Worm (Caenorhabditis elegans) whole organism, midembryonic: ENCODE measurements around the gene Y75B8A.63.

ENCODE experiments used
- T22C8.4 ChIP-seq: fragments of 200-800 bp; sonication (Bioruptor generic); IDR thresholded peaks from 2 replicates; pipeline ENCODE4 v1.3.6; 2022; ENCODE audit warnings: missing genetic modification characterization, missing compliant biosample characterization
- cog-1 ChIP-seq: sonication (generic microtip); optimal IDR thresholded peaks from 2 replicates; lab custom pipeline; 2016; ENCODE audit warnings: missing genetic modification characterization, missing compliant biosample characterization
- flt-1 ChIP-seq: fragments of 200-800 bp; sonication (Bioruptor generic); IDR thresholded peaks from 2 replicates; pipeline ENCODE4 v1.3.6; 2022; ENCODE audit warnings: missing genetic modification characterization, missing compliant biosample characterization
- klf-2 ChIP-seq: fragments of 200-800 bp; sonication (Bioruptor generic); conservative IDR thresholded peaks from 2 replicates; pipeline ENCODE4 v1.3.6; 2022; ENCODE audit warnings: missing genetic modification reagents, missing genetic modification characterization, missing compliant biosample characterization
- med-1 ChIP-seq: sonication (generic microtip); optimal IDR thresholded peaks from 2 replicates; lab custom pipeline; 2017; ENCODE audit warnings: missing genetic modification characterization, mild to moderate bottlenecking, missing compliant biosample characterization, antibody characterized with exemption, missing genetic modification reagents; ENCODE audit not compliant: insufficient read depth
- ref-1 ChIP-seq: fragments of 200-800 bp; sonication (Bioruptor generic); conservative IDR thresholded peaks from 2 replicates; pipeline ENCODE4 v1.3.6; 2022; ENCODE audit warnings: missing genetic modification reagents, missing genetic modification characterization, missing compliant biosample characterization
- tab-1 ChIP-seq: fragments of 200-800 bp; sonication (Bioruptor generic); IDR thresholded peaks from 2 replicates; pipeline ENCODE4 v1.3.6; 2022; ENCODE audit warnings: missing genetic modification characterization, missing compliant biosample characterization
- ztf-23 ChIP-seq: fragments of 200-800 bp; sonication (Bioruptor generic); IDR thresholded peaks from 2 replicates; pipeline ENCODE4 v1.3.6; 2022; ENCODE audit warnings: missing genetic modification reagents, missing genetic modification characterization, missing compliant biosample characterization
- ztf-29 ChIP-seq: fragments of 200-800 bp; sonication (Bioruptor generic); IDR thresholded peaks from 2 replicates; pipeline ENCODE4 v1.3.6; 2022; ENCODE audit warnings: missing genetic modification reagents, missing genetic modification characterization, missing compliant biosample characterization

DNA sequence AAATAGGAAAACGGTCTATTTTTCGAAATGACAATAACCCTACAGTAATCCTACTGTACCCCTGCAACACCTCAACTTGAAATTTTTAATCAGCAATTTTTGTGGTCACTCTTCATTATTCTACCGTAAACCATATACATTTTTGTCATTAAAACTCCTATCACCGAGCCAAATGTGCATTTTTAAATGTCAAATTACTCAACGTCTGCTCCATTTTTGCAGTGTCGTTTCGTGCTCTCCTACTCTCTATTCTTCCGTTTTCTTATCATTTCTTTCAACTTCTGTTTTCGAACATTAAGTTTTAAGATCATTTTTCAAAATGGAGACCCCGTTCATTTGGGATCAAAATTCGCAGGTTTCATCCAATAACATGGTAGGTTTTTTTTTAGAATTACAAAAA is 20.3 kb upstream of the Y75B8A.63 start, which contains the start of gene pqn-92:
- no peak for TF ChIP-seq ref-1 (GFP tag; lab: Robert Waterston, UW)
- TF ChIP-seq cog-1 (tag; lab: Kevin White, UChicago) = no peak
- TF ChIP-seq flt-1 (GFP tag; lab: Robert Waterston, UW) = no peak
- TF ChIP-seq klf-2 (GFP tag; lab: Robert Waterston, UW) = no peak
- no peak for TF ChIP-seq ztf-29
- no peak for TF ChIP-seq tab-1
- no peak for TF ChIP-seq med-1
- TF ChIP-seq T22C8.4 (GFP tag; lab: Robert Waterston, UW) = no peak
- TF ChIP-seq ztf-23 (GFP tag; lab: Robert Waterston, UW) = no peak
